Fruit fly (Drosophila melanogaster) whole organism, embryonic: Measurements from ENCODE around the gene OtopLc.

Source experiments
- B-H1 ChIP-seq: fragments of 200-800 bp; sonication (Bioruptor generic); IDR thresholded peaks from 3 replicates; pipeline ENCODE4 v1.3.6; 2022; ENCODE audit warnings: missing biosample characterization, missing genetic modification characterization
- BEAF-32 ChIP-seq: fragments of 200-800 bp; sonication (Bioruptor generic); optimal IDR thresholded peaks from 3 replicates; lab custom pipeline; 2017; ENCODE audit warnings: missing biosample characterization, missing genetic modification characterization, mild to moderate bottlenecking, moderate library complexity, missing genetic modification reagents
- C15 ChIP-seq: fragments of 200-800 bp; sonication (Bioruptor generic); IDR thresholded peaks from 3 replicates; pipeline ENCODE4 v1.3.6; 2022; ENCODE audit warnings: missing biosample characterization, missing genetic modification characterization
- CG10274 ChIP-seq: fragments of 200-800 bp; sonication (Bioruptor generic); optimal IDR thresholded peaks from 3 replicates; lab custom pipeline; 2017; ENCODE audit warnings: missing biosample characterization, mild to moderate bottlenecking, missing genetic modification characterization
- CG10979 ChIP-seq: fragments of 200-800 bp; sonication (Bioruptor generic); optimal IDR thresholded peaks from 2 replicates; lab custom pipeline; 2018; ENCODE audit warnings: missing biosample characterization, mild to moderate bottlenecking, missing genetic modification characterization, moderate library complexity
- CG11247 ChIP-seq: fragments of 200-800 bp; sonication (Bioruptor generic); IDR thresholded peaks from 2 replicates; pipeline ENCODE4 v1.3.6; 2022; ENCODE audit warnings: missing biosample characterization, missing genetic modification characterization
- CG13287 ChIP-seq: fragments of 200-800 bp; sonication (Bioruptor generic); IDR thresholded peaks from 2 replicates; pipeline ENCODE4 v1.3.6; 2022; ENCODE audit warnings: missing biosample characterization, missing genetic modification characterization; ENCODE audit not compliant: partially characterized antibody
- CG1603 ChIP-seq: fragments of 200-800 bp; sonication (Bioruptor generic); optimal IDR thresholded peaks from 2 replicates; lab custom pipeline; 2019; ENCODE audit warnings: missing biosample characterization, mild to moderate bottlenecking, missing genetic modification characterization, moderate library complexity
- CG16779 ChIP-seq: fragments of 200-800 bp; sonication (Bioruptor generic); IDR thresholded peaks from 2 replicates; pipeline ENCODE4 v1.3.6; 2022; ENCODE audit warnings: missing biosample characterization, missing genetic modification characterization
- CG16813 ChIP-seq: fragments of 200-800 bp; sonication (Bioruptor generic); IDR thresholded peaks from 3 replicates; pipeline ENCODE4 v1.3.6; 2022; ENCODE audit warnings: missing biosample characterization, missing genetic modification characterization; ENCODE audit not compliant: partially characterized antibody
- CG17359 ChIP-seq: fragments of 200-800 bp; sonication (Bioruptor generic); optimal IDR thresholded peaks from 3 replicates; lab custom pipeline; 2018; ENCODE audit warnings: missing biosample characterization, mild to moderate bottlenecking, missing genetic modification characterization, moderate library complexity
- CG17829 ChIP-seq: fragments of 200-800 bp; optimal IDR thresholded peaks from 2 replicates; lab custom pipeline; 2019; ENCODE audit warnings: missing biosample characterization, mild to moderate bottlenecking, missing genetic modification characterization, moderate library complexity
- CG17912 ChIP-seq: fragments of 200-800 bp; sonication (Bioruptor generic); optimal IDR thresholded peaks from 2 replicates; lab custom pipeline; 2018; ENCODE audit warnings: missing biosample characterization, mild to moderate bottlenecking, missing genetic modification characterization
- CG18262 ChIP-seq: fragments of 200-800 bp; optimal IDR thresholded peaks from 3 replicates; lab custom pipeline; 2019; ENCODE audit warnings: missing biosample characterization, mild to moderate bottlenecking, missing genetic modification characterization, moderate library complexity
- CG2129 ChIP-seq: fragments of 200-800 bp; sonication (Bioruptor generic); IDR thresholded peaks from 2 replicates; pipeline ENCODE4 v1.3.6; 2022; ENCODE audit warnings: missing biosample characterization, missing genetic modification characterization; ENCODE audit not compliant: partially characterized antibody
- CG34224 ChIP-seq: fragments of 200-800 bp; sonication (Bioruptor generic); IDR thresholded peaks from 3 replicates; pipeline ENCODE4 v1.3.6; 2022; ENCODE audit warnings: missing biosample characterization, missing genetic modification characterization; ENCODE audit not compliant: partially characterized antibody
- CG4282 ChIP-seq: fragments of 200-800 bp; sonication (Bioruptor generic); optimal IDR thresholded peaks from 2 replicates; lab custom pipeline; 2016; ENCODE audit warnings: missing biosample characterization, missing genetic modification characterization
- CG4328 ChIP-seq: fragments of 200-800 bp; sonication (Bioruptor generic); optimal IDR thresholded peaks from 3 replicates; lab custom pipeline; 2017; ENCODE audit warnings: missing biosample characterization, missing genetic modification reagents, missing genetic modification characterization
- CG5245 ChIP-seq: fragments of 200-800 bp; sonication (Bioruptor generic); optimal IDR thresholded peaks from 3 replicates; lab custom pipeline; 2016; ENCODE audit warnings: missing biosample characterization, missing genetic modification characterization
- CG6175 ChIP-seq: fragments of 200-800 bp; sonication (Bioruptor generic); IDR thresholded peaks from 3 replicates; pipeline ENCODE4 v1.3.6; 2022; ENCODE audit warnings: missing biosample characterization, missing genetic modification characterization
- CG6791 ChIP-seq: fragments of 200-800 bp; sonication (Bioruptor generic); IDR thresholded peaks from 3 replicates; pipeline ENCODE4 v1.3.6; 2022; ENCODE audit warnings: missing biosample characterization, missing genetic modification characterization; ENCODE audit not compliant: partially characterized antibody
- CG7963 ChIP-seq: fragments of 200-800 bp; sonication (Bioruptor generic); IDR thresholded peaks from 3 replicates; pipeline ENCODE4 v1.3.6; 2022; ENCODE audit warnings: missing biosample characterization, missing genetic modification characterization; ENCODE audit not compliant: partially characterized antibody
- CG8765 ChIP-seq: fragments of 200-800 bp; sonication (Bioruptor generic); IDR thresholded peaks from 2 replicates; pipeline ENCODE4 v1.3.6; 2022; ENCODE audit warnings: missing biosample characterization, missing genetic modification characterization
- CG8924 ChIP-seq: fragments of 200-800 bp; optimal IDR thresholded peaks from 3 replicates; lab custom pipeline; 2019; ENCODE audit warnings: missing biosample characterization, mild to moderate bottlenecking, missing genetic modification characterization, moderate library complexity
- CG9797 ChIP-seq: fragments of 200-800 bp; sonication (Bioruptor generic); optimal IDR thresholded peaks from 3 replicates; lab custom pipeline; 2018; ENCODE audit warnings: missing biosample characterization, mild to moderate bottlenecking, missing genetic modification characterization
- CG9932 ChIP-seq: fragments of 200-800 bp; sonication (Bioruptor generic); IDR thresholded peaks from 2 replicates; pipeline ENCODE4 v1.3.6; 2022; ENCODE audit warnings: missing biosample characterization, missing genetic modification characterization
- D19A ChIP-seq: fragments of 200-800 bp; optimal IDR thresholded peaks from 3 replicates; lab custom pipeline; 2019; ENCODE audit warnings: missing biosample characterization, mild to moderate bottlenecking, missing genetic modification characterization, moderate library complexity
- Elba2 ChIP-seq: fragments of 200-800 bp; sonication (Bioruptor generic); optimal IDR thresholded peaks from 3 replicates; lab custom pipeline; 2016; ENCODE audit warnings: missing biosample characterization, missing genetic modification characterization
- Med ChIP-seq: fragments of 200-800 bp; sonication (Bioruptor generic); peaks from one replicate; lab custom pipeline; 2016; ENCODE audit warnings: missing biosample characterization, missing genetic modification characterization, mild to moderate bottlenecking, inconsistent platforms, moderate library complexity
- Mes4 ChIP-seq: fragments of 200-800 bp; sonication (Bioruptor generic); optimal IDR thresholded peaks from 2 replicates; lab custom pipeline; 2016; ENCODE audit warnings: missing biosample characterization, missing genetic modification characterization
- Mrtf ChIP-seq: fragments of 200-800 bp; sonication (Bioruptor generic); IDR thresholded peaks from 3 replicates; pipeline ENCODE4 v1.3.6; 2022; ENCODE audit warnings: missing biosample characterization, missing genetic modification characterization
- Oli ChIP-seq: fragments of 200-800 bp; sonication (Bioruptor generic); optimal IDR thresholded peaks from 2 replicates; lab custom pipeline; 2018; ENCODE audit warnings: missing biosample characterization, mild to moderate bottlenecking, missing genetic modification characterization, moderate library complexity
- Sry-δ ChIP-seq: fragments of 200-800 bp; sonication (Bioruptor generic); optimal IDR thresholded peaks from 2 replicates; lab custom pipeline; 2016; ENCODE audit warnings: missing biosample characterization, missing genetic modification characterization
- Ssrp ChIP-seq: fragments of 200-800 bp; sonication (Bioruptor generic); optimal IDR thresholded peaks from 2 replicates; lab custom pipeline; 2018; ENCODE audit warnings: missing biosample characterization, mild to moderate bottlenecking, missing genetic modification characterization, moderate library complexity
- Vsx1 ChIP-seq: fragments of 200-800 bp; sonication (Bioruptor generic); optimal IDR thresholded peaks from 2 replicates; lab custom pipeline; 2017; ENCODE audit warnings: missing biosample characterization, mild to moderate bottlenecking, missing genetic modification characterization, missing genetic modification reagents
- cad ChIP-seq: fragments of >200 bp; optimal IDR thresholded peaks from 2 replicates; lab custom pipeline; 2017; ENCODE audit warnings: missing biosample characterization, missing genetic modification characterization
- fd102C ChIP-seq: fragments of 200-800 bp; sonication (Bioruptor generic); optimal IDR thresholded peaks from 2 replicates; lab custom pipeline; 2018; ENCODE audit warnings: missing biosample characterization, mild to moderate bottlenecking, missing genetic modification characterization, moderate library complexity
- gcm2 ChIP-seq: fragments of 200-800 bp; sonication (Bioruptor generic); optimal IDR thresholded peaks from 2 replicates; lab custom pipeline; 2016; ENCODE audit warnings: missing biosample characterization, missing genetic modification characterization
- hkb ChIP-seq, 2 experiments: fragments of 200-800 bp in 1 of 2; fragments of >200 bp in 1 of 2; sonication (Bioruptor generic) in 1 of 2; IDR thresholded peaks in 1 of 2; optimal IDR thresholded peaks in 1 of 2; 2 replicates each; pipeline versions ENCODE4 v1.3.6 to Lab custom; 2017 to 2022; ENCODE audit warnings: missing biosample characterization in 1 of 2, missing genetic modification characterization in 1 of 2
- inv ChIP-seq: fragments of 200-800 bp; sonication (Bioruptor generic); IDR thresholded peaks from 2 replicates; pipeline ENCODE4 v1.3.6; 2022; ENCODE audit warnings: missing biosample characterization, missing genetic modification characterization; ENCODE audit not compliant: partially characterized antibody
- luna ChIP-seq: fragments of 200-800 bp; sonication (Bioruptor generic); optimal IDR thresholded peaks from 2 replicates; lab custom pipeline; 2016; ENCODE audit warnings: missing biosample characterization, missing genetic modification characterization
- salm ChIP-seq: fragments of 200-800 bp; sonication (Bioruptor generic); optimal IDR thresholded peaks from 2 replicates; lab custom pipeline; 2018; ENCODE audit warnings: missing biosample characterization, mild to moderate bottlenecking, missing genetic modification characterization
- sc ChIP-seq, 3 experiments: fragments of >200 bp in 2 of 3; fragments of 200-800 bp in 1 of 3; sonication (Bioruptor generic) in 1 of 3; optimal IDR thresholded peaks; 2 replicates in 2 of 3; 3 replicates in 1 of 3; lab custom pipeline; 2017; ENCODE audit warnings: mild to moderate bottlenecking in 1 of 3, missing biosample characterization in 1 of 3, missing genetic modification characterization in 1 of 3, missing genetic modification reagents in 1 of 3
- sens ChIP-seq: fragments of 200-800 bp; sonication (Bioruptor generic); peaks from one replicate; lab custom pipeline; 2016; ENCODE audit warnings: missing biosample characterization, missing genetic modification characterization
- sisA ChIP-seq: fragments of 200-800 bp; sonication (Bioruptor generic); IDR thresholded peaks from 2 replicates; pipeline ENCODE4 v1.3.6; 2022; ENCODE audit warnings: missing biosample characterization, missing genetic modification characterization
- sug ChIP-seq: fragments of 200-800 bp; optimal IDR thresholded peaks from 2 replicates; lab custom pipeline; 2019; ENCODE audit warnings: missing biosample characterization, mild to moderate bottlenecking, missing genetic modification characterization, moderate library complexity
- wdn ChIP-seq: fragments of 200-800 bp; sonication (Bioruptor generic); IDR thresholded peaks from 2 replicates; pipeline ENCODE4 v1.3.6; 2022; ENCODE audit warnings: missing biosample characterization, missing genetic modification characterization
- yki ChIP-seq: fragments of >200 bp; optimal IDR thresholded peaks from 3 replicates; lab custom pipeline; 2018
- zfh1 ChIP-seq: fragments of 200-800 bp; sonication (Bioruptor generic); IDR thresholded peaks from 3 replicates; pipeline ENCODE4 v1.3.6; 2022; ENCODE audit warnings: missing biosample characterization, missing genetic modification characterization

OtopLc gene

DNA sequence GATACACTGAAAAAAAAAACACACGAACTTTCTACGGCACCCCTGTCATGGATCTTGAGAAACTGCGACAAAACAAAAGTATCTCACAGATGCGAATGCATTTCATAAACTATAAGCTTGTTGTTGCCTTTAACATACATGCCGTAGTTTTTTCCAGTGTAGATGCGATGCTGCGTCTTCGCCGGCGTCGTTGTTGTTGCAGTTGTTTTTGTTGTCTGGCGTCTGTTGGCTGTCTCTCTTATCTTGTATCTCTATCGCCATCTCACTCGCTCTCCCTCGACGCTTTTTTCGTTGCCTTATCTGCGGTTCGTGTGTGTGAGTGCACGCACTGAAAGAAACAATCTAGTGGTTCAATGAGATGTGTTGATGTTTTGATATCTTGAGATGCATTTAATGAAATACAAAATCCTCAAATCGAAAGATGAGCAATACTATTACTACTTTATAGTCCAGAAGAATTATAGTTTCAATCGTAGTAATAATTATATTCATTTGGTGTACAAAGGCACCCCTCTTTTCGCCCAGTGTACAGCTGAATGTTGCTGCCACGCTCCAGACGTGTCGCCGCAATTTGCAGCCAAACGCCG lies 33.9 kb upstream of the OtopLc start (continued):
- TF ChIP-seq yki (no peak), Oli (tag; lab: Kevin White, UChicago) (peak; percentile 95), B-H1 (peak; percentile 92), C15 (peak; percentile 87; the same call in 2 of the 3 replicates), CG11247 (GFP tag; lab: Robert Waterston, UW) (peak; percentile 93), CG17829 (tag; lab: Kevin White, UChicago) (peak; percentile 81), CG6175 (GFP tag; lab: Robert Waterston, UW) (peak; percentile 87), wdn (GFP tag; lab: Robert Waterston, UW) (peak; percentile 79), CG5245 (GFP tag; lab: Kevin White, UChicago) (peak; percentile 97), Med (GFP tag; lab: Kevin White, UChicago) (peak; percentile 99), CG17912 (peak; percentile 91), luna (GFP tag; lab: Kevin White, UChicago) (peak; percentile 87), CG7963 (GFP tag; lab: Robert Waterston, UW) (no peak), CG8924 (tag; lab: Kevin White, UChicago) (peak; percentile 77), CG9797 (GFP tag; lab: Kevin White, UChicago) (peak; percentile 40), Mrtf (GFP tag; lab: Robert Waterston, UW) (peak; percentile 97), gcm2 (peak; percentile 98), Ssrp (tag; lab: Kevin White, UChicago) (peak; percentile 96), CG9932 (GFP tag; lab: Robert Waterston, UW) (peak; percentile 82), Vsx1 (peak; percentile 80), CG16779 (GFP tag; lab: Robert Waterston, UW) (peak; percentile 93), CG10274 (GFP tag; lab: Kevin White, UChicago) (peak; percentile 88), Mes4 (GFP tag; lab: Kevin White, UChicago) (peak; percentile 98), CG16813 (no peak), cad (GFP tag; lab: Kevin White, UChicago) (no peak), CG17359 (tag; lab: Kevin White, UChicago) (peak; percentile 95), fd102C (GFP tag; lab: Kevin White, UChicago) (peak; percentile 90), Elba2 (GFP tag; lab: Kevin White, UChicago) (peak; percentile 87), sc (optimal IDR thresholded peaks at IDR 0.05; lab: Kevin White, UChicago) (no peak), sc (GFP tag; optimal IDR thresholded peaks at IDR 0.05; lab: Kevin White, UChicago) (peak; percentile 68), CG4328 (peak; percentile 91), salm (tag; lab: Kevin White, UChicago) (peak; percentile 89), CG34224 (GFP tag; lab: Robert Waterston, UW) (no peak), sisA (GFP tag; lab: Robert Waterston, UW) (peak; percentile 96), sens (GFP tag; lab: Kevin White, UChicago) (peak; percentile 100), CG10979 (peak; percentile 94)

DNA sequence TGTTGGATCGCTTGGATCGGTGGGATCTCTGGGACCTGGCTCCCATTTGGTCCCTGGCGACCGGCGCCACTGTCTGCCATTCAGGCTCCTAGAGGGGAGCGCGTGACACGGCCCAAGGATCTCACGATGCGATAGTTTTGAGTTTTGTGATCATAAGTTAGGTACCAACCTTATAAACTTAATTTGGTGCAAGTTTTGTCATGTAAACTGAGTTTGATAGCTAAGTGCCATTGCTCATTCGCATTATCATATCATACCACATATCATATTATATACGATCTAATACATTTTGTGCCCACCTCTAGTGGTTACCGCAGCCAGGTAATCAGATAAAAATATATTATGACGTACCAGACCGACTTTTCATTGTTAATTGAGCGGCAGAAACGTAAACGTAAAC lies 33.3 kb upstream of the OtopLc start:
- peak; percentile 48; the same call in 1 of the 2 replicates for TF ChIP-seq CG8765 (GFP tag; lab: Robert Waterston, UW)
- TF ChIP-seq CG13287 (GFP tag; lab: Robert Waterston, UW), result peak; percentile 56
- peak; percentile 52; the same call in 2 of the 3 replicates for TF ChIP-seq zfh1 (GFP tag; lab: Robert Waterston, UW)
- peak; percentile 72 for TF ChIP-seq BEAF-32
- TF ChIP-seq sc (optimal IDR thresholded peaks at IDR 0.05; lab: Kevin White, UChicago), result no peak
- peak; percentile 57 for TF ChIP-seq sc (GFP tag; optimal IDR thresholded peaks at IDR 0.05; lab: Kevin White, UChicago)
- peak; percentile 30 for TF ChIP-seq CG1603 (tag; lab: Kevin White, UChicago)
- peak; percentile 52; the same call in 1 of the 2 replicates for TF ChIP-seq inv (GFP tag; lab: Robert Waterston, UW)
- TF ChIP-seq CG4282 (GFP tag; lab: Kevin White, UChicago), result no peak
- TF ChIP-seq hkb (optimal IDR thresholded peaks at IDR 0.05; lab: Kevin White, UChicago), result no peak
- no peak for TF ChIP-seq hkb (GFP tag; IDR thresholded peaks at IDR 0.05; lab: Robert Waterston, UW)
- TF ChIP-seq CG16779 (GFP tag; lab: Robert Waterston, UW), result 0 out of 2 replicates have a peak, but pooled peaks have one; percentile 10
- TF ChIP-seq D19A (tag; lab: Kevin White, UChicago), result peak; percentile 69
- TF ChIP-seq sug, result peak; percentile 45
- peak; percentile 80 for TF ChIP-seq CG18262 (tag; lab: Kevin White, UChicago)
- peak; percentile 64 for TF ChIP-seq Sry-δ
- peak; percentile 74 for TF ChIP-seq CG6791 (GFP tag; lab: Robert Waterston, UW)
- TF ChIP-seq CG2129 (GFP tag; lab: Robert Waterston, UW), result peak; percentile 57; the same call in 1 of the 2 replicates
